Fruit fly (Drosophila melanogaster) whole organism, embryonic: ENCODE measurements around the gene Targ3.

Source experiments
- B-H2 ChIP-seq: fragments of 200-800 bp; sonication (Bioruptor generic); optimal IDR thresholded peaks from 2 replicates; lab custom pipeline; 2018; ENCODE audit warnings: missing biosample characterization, mild to moderate bottlenecking, missing genetic modification characterization
- BEAF-32 ChIP-seq: fragments of 200-800 bp; sonication (Bioruptor generic); optimal IDR thresholded peaks from 3 replicates; lab custom pipeline; 2017; ENCODE audit warnings: missing biosample characterization, missing genetic modification characterization, mild to moderate bottlenecking, moderate library complexity, missing genetic modification reagents
- CG10979 ChIP-seq: fragments of 200-800 bp; sonication (Bioruptor generic); optimal IDR thresholded peaks from 2 replicates; lab custom pipeline; 2018; ENCODE audit warnings: missing biosample characterization, mild to moderate bottlenecking, missing genetic modification characterization, moderate library complexity
- CG11695 ChIP-seq: fragments of 200-800 bp; sonication (Bioruptor generic); IDR thresholded peaks from 3 replicates; pipeline ENCODE4 v1.3.6; 2022; ENCODE audit warnings: missing biosample characterization, missing genetic modification characterization
- CG12299 ChIP-seq: fragments of 200-800 bp; sonication (Bioruptor generic); optimal IDR thresholded peaks from 2 replicates; lab custom pipeline; 2018; ENCODE audit warnings: missing biosample characterization, mild to moderate bottlenecking, missing genetic modification characterization
- CG14667 ChIP-seq: fragments of 200-800 bp; sonication (Bioruptor generic); IDR thresholded peaks from 2 replicates; pipeline ENCODE4 v1.3.6; 2022; ENCODE audit warnings: missing biosample characterization, missing genetic modification characterization
- CG14965 ChIP-seq: fragments of 200-800 bp; sonication (Bioruptor generic); optimal IDR thresholded peaks from 2 replicates; lab custom pipeline; 2016; ENCODE audit warnings: missing biosample characterization, missing genetic modification characterization, borderline replicate concordance
- CG1647 ChIP-seq: fragments of 200-800 bp; sonication (Bioruptor generic); optimal IDR thresholded peaks from 3 replicates; lab custom pipeline; 2016; ENCODE audit warnings: missing biosample characterization, missing genetic modification characterization
- CG31441 ChIP-seq: fragments of 200-800 bp; sonication (Bioruptor generic); IDR thresholded peaks from 2 replicates; pipeline ENCODE4 v1.3.6; 2022; ENCODE audit warnings: missing biosample characterization, missing genetic modification characterization
- CG34422 ChIP-seq: fragments of 200-800 bp; sonication (Bioruptor generic); IDR thresholded peaks from 3 replicates; pipeline ENCODE4 v1.3.6; 2022; ENCODE audit warnings: missing biosample characterization, missing genetic modification characterization
- CG6254 ChIP-seq: fragments of 200-800 bp; sonication (Bioruptor generic); optimal IDR thresholded peaks from 3 replicates; lab custom pipeline; 2017; ENCODE audit warnings: mild to moderate bottlenecking, missing biosample characterization, missing genetic modification reagents, missing genetic modification characterization
- CG6654 ChIP-seq: fragments of 200-800 bp; sonication (Bioruptor generic); optimal IDR thresholded peaks from 2 replicates; lab custom pipeline; 2017; ENCODE audit warnings: missing biosample characterization, mild to moderate bottlenecking, missing genetic modification characterization
- CG7839 ChIP-seq: fragments of 200-800 bp; sonication (Bioruptor generic); optimal IDR thresholded peaks from 3 replicates; lab custom pipeline; 2018; ENCODE audit warnings: missing biosample characterization, mild to moderate bottlenecking, missing genetic modification characterization, moderate library complexity
- Deaf1 ChIP-seq: fragments of 200-800 bp; optimal IDR thresholded peaks from 3 replicates; lab custom pipeline; 2019; ENCODE audit warnings: missing biosample characterization, mild to moderate bottlenecking, missing genetic modification characterization, moderate library complexity
- Dek ChIP-seq: fragments of 200-800 bp; sonication (Bioruptor generic); optimal IDR thresholded peaks from 3 replicates; lab custom pipeline; 2019; ENCODE audit warnings: missing biosample characterization, mild to moderate bottlenecking, missing genetic modification characterization, moderate library complexity
- Fer3 ChIP-seq: fragments of 200-800 bp; sonication (Bioruptor generic); optimal IDR thresholded peaks from 2 replicates; lab custom pipeline; 2018; ENCODE audit warnings: missing biosample characterization, mild to moderate bottlenecking, missing genetic modification characterization, moderate library complexity
- Gsc ChIP-seq: fragments of 200-800 bp; sonication (Bioruptor generic); IDR thresholded peaks from 2 replicates; pipeline ENCODE4 v1.3.6; 2022; ENCODE audit warnings: missing biosample characterization, missing genetic modification characterization
- Lim3 ChIP-seq: fragments of 200-800 bp; sonication (Bioruptor generic); IDR thresholded peaks from 2 replicates; pipeline ENCODE4 v1.3.6; 2022; ENCODE audit warnings: missing biosample characterization, missing genetic modification characterization
- Nf-YA ChIP-seq: fragments of 200-800 bp; sonication (Bioruptor generic); IDR thresholded peaks from 2 replicates; pipeline ENCODE4 v1.3.6; 2022; ENCODE audit warnings: missing biosample characterization, missing genetic modification characterization
- Oli ChIP-seq: fragments of 200-800 bp; sonication (Bioruptor generic); optimal IDR thresholded peaks from 2 replicates; lab custom pipeline; 2018; ENCODE audit warnings: missing biosample characterization, mild to moderate bottlenecking, missing genetic modification characterization, moderate library complexity
- Scr ChIP-seq: fragments of 200-800 bp; sonication (Bioruptor generic); IDR thresholded peaks from 2 replicates; pipeline ENCODE4 v1.3.6; 2022; ENCODE audit warnings: missing biosample characterization, missing genetic modification characterization; ENCODE audit not compliant: partially characterized antibody
- TFAM ChIP-seq: fragments of 200-800 bp; sonication (Bioruptor generic); optimal IDR thresholded peaks from 2 replicates; lab custom pipeline; 2017; ENCODE audit warnings: missing biosample characterization, missing genetic modification characterization, inconsistent platforms
- Xbp1 ChIP-seq: fragments of 200-800 bp; sonication (Bioruptor generic); optimal IDR thresholded peaks from 3 replicates; lab custom pipeline; 2016; ENCODE audit warnings: missing biosample characterization, mild to moderate bottlenecking, missing genetic modification characterization
- bab2 ChIP-seq: fragments of 200-800 bp; sonication (Bioruptor generic); optimal IDR thresholded peaks from 2 replicates; lab custom pipeline; 2016; ENCODE audit warnings: missing biosample characterization, missing genetic modification characterization
- br ChIP-seq: fragments of >200 bp; optimal IDR thresholded peaks from 2 replicates; lab custom pipeline; 2017
- bsh ChIP-seq, 2 experiments: fragments of 200-800 bp; sonication (Bioruptor generic); optimal IDR thresholded peaks; 2 replicates each; lab custom pipeline; 2017 to 2018; ENCODE audit warnings: mild to moderate bottlenecking in 2 of 2, missing biosample characterization in 2 of 2, missing genetic modification characterization in 2 of 2, moderate library complexity in 1 of 2
- cg ChIP-seq: fragments of 200-800 bp; sonication (Bioruptor generic); optimal IDR thresholded peaks from 3 replicates; lab custom pipeline; 2019; ENCODE audit warnings: missing biosample characterization, mild to moderate bottlenecking, missing genetic modification characterization, moderate library complexity
- chinmo ChIP-seq: fragments of 200-800 bp; sonication (Bioruptor generic); IDR thresholded peaks from 4 replicates; pipeline ENCODE4 v1.3.6; 2022; ENCODE audit warnings: missing biosample characterization, missing genetic modification characterization; ENCODE audit not compliant: partially characterized antibody
- da ChIP-seq: fragments of 200-800 bp; sonication (Bioruptor generic); optimal IDR thresholded peaks from 2 replicates; lab custom pipeline; 2016; ENCODE audit warnings: missing biosample characterization, missing genetic modification characterization
- fd64A ChIP-seq: fragments of 200-800 bp; sonication (Bioruptor generic); optimal IDR thresholded peaks from 3 replicates; lab custom pipeline; 2018; ENCODE audit warnings: missing biosample characterization, mild to moderate bottlenecking, missing genetic modification characterization
- gcm2 ChIP-seq: fragments of 200-800 bp; sonication (Bioruptor generic); optimal IDR thresholded peaks from 2 replicates; lab custom pipeline; 2016; ENCODE audit warnings: missing biosample characterization, missing genetic modification characterization
- ken ChIP-seq: fragments of 200-800 bp; sonication (Bioruptor generic); IDR thresholded peaks from 3 replicates; pipeline ENCODE4 v1.3.6; 2022; ENCODE audit warnings: missing biosample characterization, missing genetic modification characterization
- lbe ChIP-seq: fragments of 200-800 bp; sonication (Bioruptor generic); optimal IDR thresholded peaks from 2 replicates; lab custom pipeline; 2016; ENCODE audit warnings: missing biosample characterization, mild to moderate bottlenecking, missing genetic modification characterization
- lilli ChIP-seq: fragments of 200-800 bp; sonication (Bioruptor generic); optimal IDR thresholded peaks from 3 replicates; lab custom pipeline; 2016; ENCODE audit warnings: missing biosample characterization, missing genetic modification characterization
- nerfin-1 ChIP-seq: fragments of 200-800 bp; sonication (Bioruptor generic); optimal IDR thresholded peaks from 3 replicates; lab custom pipeline; 2019; ENCODE audit warnings: missing biosample characterization, mild to moderate bottlenecking, missing genetic modification characterization, moderate library complexity
- p53 ChIP-seq: fragments of 200-800 bp; sonication (Bioruptor generic); optimal IDR thresholded peaks from 2 replicates; lab custom pipeline; 2016; ENCODE audit warnings: missing biosample characterization, missing genetic modification characterization
- pan ChIP-seq, 4 experiments: fragments of >200 bp in 3 of 4; fragments of 200-800 bp in 1 of 4; sonication (Bioruptor generic) in 1 of 4; optimal IDR thresholded peaks in 3 of 4; IDR thresholded peaks in 1 of 4; 2 replicates each; pipeline versions ENCODE4 v1.3.6 to Lab custom; 2017 to 2022; ENCODE audit warnings: missing biosample characterization in 2 of 4, missing genetic modification characterization in 2 of 4, mixed read lengths in 1 of 4
- pb ChIP-seq: fragments of 200-800 bp; sonication (Bioruptor generic); optimal IDR thresholded peaks from 3 replicates; lab custom pipeline; 2016; ENCODE audit warnings: missing biosample characterization, missing genetic modification characterization
- pfk ChIP-seq: fragments of 200-800 bp; sonication (Bioruptor generic); optimal IDR thresholded peaks from 2 replicates; lab custom pipeline; 2018; ENCODE audit warnings: missing biosample characterization, mild to moderate bottlenecking, missing genetic modification characterization, moderate library complexity
- pita ChIP-seq: fragments of 200-800 bp; sonication (Bioruptor generic); optimal IDR thresholded peaks from 2 replicates; lab custom pipeline; 2017; ENCODE audit warnings: missing biosample characterization, mild to moderate bottlenecking, missing genetic modification characterization
- pnt ChIP-seq: fragments of 200-800 bp; sonication (Bioruptor generic); optimal IDR thresholded peaks from 3 replicates; lab custom pipeline; 2016; ENCODE audit warnings: missing biosample characterization, missing genetic modification characterization
- pros ChIP-seq: fragments of 200-800 bp; sonication (Bioruptor generic); optimal IDR thresholded peaks from 3 replicates; lab custom pipeline; 2019; ENCODE audit warnings: missing biosample characterization, mild to moderate bottlenecking, missing genetic modification characterization, moderate library complexity
- run ChIP-seq: fragments of 200-800 bp; sonication (Bioruptor generic); optimal IDR thresholded peaks from 3 replicates; lab custom pipeline; 2018; ENCODE audit warnings: missing biosample characterization, mild to moderate bottlenecking, missing genetic modification characterization
- schlank ChIP-seq: fragments of 200-800 bp; sonication (Bioruptor generic); optimal IDR thresholded peaks from 2 replicates; lab custom pipeline; 2018; ENCODE audit warnings: missing biosample characterization, mild to moderate bottlenecking, missing genetic modification characterization
- shn ChIP-seq: fragments of 200-800 bp; sonication (Bioruptor generic); optimal IDR thresholded peaks from 3 replicates; lab custom pipeline; 2016; ENCODE audit warnings: missing biosample characterization, missing genetic modification characterization
- stwl ChIP-seq: fragments of 200-800 bp; sonication (Bioruptor generic); optimal IDR thresholded peaks from 3 replicates; lab custom pipeline; 2018; ENCODE audit warnings: missing biosample characterization, mild to moderate bottlenecking, missing genetic modification characterization, moderate library complexity
- tap ChIP-seq: fragments of 200-800 bp; optimal IDR thresholded peaks from 3 replicates; lab custom pipeline; 2019; ENCODE audit warnings: missing biosample characterization, mild to moderate bottlenecking, missing genetic modification characterization, moderate library complexity
- tin ChIP-seq: fragments of 200-800 bp; sonication (Bioruptor generic); optimal IDR thresholded peaks from 3 replicates; lab custom pipeline; 2016; ENCODE audit warnings: missing biosample characterization, missing genetic modification characterization
- trh ChIP-seq: fragments of 200-800 bp; sonication (Bioruptor generic); optimal IDR thresholded peaks from 2 replicates; lab custom pipeline; 2016; ENCODE audit warnings: missing biosample characterization, missing genetic modification characterization
- zfh2 ChIP-seq: fragments of 200-800 bp; sonication (Bioruptor generic); optimal IDR thresholded peaks from 2 replicates; lab custom pipeline; 2016; ENCODE audit warnings: missing biosample characterization, missing genetic modification characterization

Targ3 gene

DNA sequence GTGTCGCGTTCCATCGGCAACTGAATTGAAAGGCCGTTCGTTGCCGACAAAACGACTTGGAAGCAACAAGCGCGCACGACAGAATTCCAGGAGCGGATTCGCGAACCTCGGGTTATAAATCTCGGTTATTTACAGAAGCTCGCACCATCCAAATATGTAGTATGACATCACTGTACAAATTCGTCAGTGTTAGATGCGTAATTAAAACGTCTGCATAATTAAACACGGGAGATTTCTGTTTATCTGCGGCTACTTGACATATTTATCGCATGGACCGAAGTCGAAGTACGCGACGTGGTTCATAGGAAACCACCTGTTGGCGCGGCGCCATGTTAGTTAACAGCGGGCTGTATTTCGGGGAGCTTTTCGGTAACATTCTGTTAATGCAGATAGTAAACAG lies 24.7 kb upstream of the Targ3 start, which contains the start of gene Ac78C (continued):
- TF ChIP-seq ken (GFP tag; lab: Robert Waterston, UW) (peak; percentile 83), CG31441 (GFP tag; lab: Robert Waterston, UW) (no peak; the same call in 1 of the 2 replicates), p53 (GFP tag; lab: Kevin White, UChicago) (peak; percentile 90), pfk (GFP tag; lab: Kevin White, UChicago) (peak; percentile 65), CG7839 (tag; lab: Kevin White, UChicago) (peak; percentile 90), gcm2 (GFP tag; lab: Kevin White, UChicago) (peak; percentile 74), shn (GFP tag; lab: Kevin White, UChicago) (peak; percentile 78), lilli (GFP tag; lab: Kevin White, UChicago) (peak; percentile 93), tin (GFP tag; lab: Kevin White, UChicago) (peak; percentile 79), da (GFP tag; lab: Kevin White, UChicago) (peak; percentile 51), Gsc (0 out of 2 replicates have a peak, but pooled peaks have one; percentile 32), schlank (tag; lab: Kevin White, UChicago) (peak; percentile 92), tap (peak; percentile 76), pb (peak; percentile 90), run (tag; lab: Kevin White, UChicago) (peak; percentile 72), trh (GFP tag; lab: Kevin White, UChicago) (peak; percentile 42), nerfin-1 (tag; lab: Kevin White, UChicago) (no peak), bab2 (peak; percentile 90), CG12299 (tag; lab: Kevin White, UChicago) (peak; percentile 87), TFAM (GFP tag; lab: Kevin White, UChicago) (peak; percentile 4), Deaf1 (tag; lab: Kevin White, UChicago) (peak; percentile 96), Fer3 (peak; percentile 92), chinmo (GFP tag; lab: Robert Waterston, UW) (peak; percentile 83; the same call in 3 of the 4 replicates), CG10979 (tag; lab: Kevin White, UChicago) (no peak), Lim3 (GFP tag; lab: Robert Waterston, UW) (peak; percentile 26; the same call in 1 of the 2 replicates), pnt (GFP tag; lab: Kevin White, UChicago) (peak; percentile 86), br (lab: Kevin White, UChicago) (no peak), B-H2 (peak; percentile 96), BEAF-32 (GFP tag; lab: Kevin White, UChicago) (no peak), Scr (GFP tag; lab: Robert Waterston, UW) (peak; percentile 45), stwl (no peak), Oli (tag; lab: Kevin White, UChicago) (peak; percentile 77), CG14965 (GFP tag; lab: Kevin White, UChicago) (peak; percentile 18), CG34422 (GFP tag; lab: Robert Waterston, UW) (peak; percentile 89), CG6254 (GFP tag; lab: Kevin White, UChicago) (peak; percentile 42), pan (optimal IDR thresholded peaks at IDR 0.05; lab: Kevin White, UChicago) (no peak), pan (GFP tag; optimal IDR thresholded peaks at IDR 0.05 in 1 of 2, IDR thresholded peaks at IDR 0.05 in 1 of 2) (peak in 1 of 2 experiments; percentile 91), fd64A (peak; percentile 74), CG1647 (GFP tag; lab: Kevin White, UChicago) (peak; percentile 83), CG11695 (peak; percentile 78; the same call in 2 of the 3 replicates), bsh (GFP tag; optimal IDR thresholded peaks at IDR 0.05; lab: Kevin White, UChicago) (no peak), Xbp1 (GFP tag; lab: Kevin White, UChicago) (peak; percentile 91), zfh2 (GFP tag; lab: Kevin White, UChicago) (peak; percentile 93), cg (GFP tag; lab: Kevin White, UChicago) (no peak), CG6654 (GFP tag; lab: Kevin White, UChicago) (peak; percentile 61), Nf-YA (GFP tag; lab: Robert Waterston, UW) (peak; percentile 85), pros (peak; percentile 30), pita (GFP tag; lab: Kevin White, UChicago) (no peak), lbe (peak; percentile 1), Dek (tag; lab: Kevin White, UChicago) (peak; percentile 85), CG14667 (GFP tag; lab: Robert Waterston, UW) (peak; percentile 68)
